Worm (Caenorhabditis elegans) whole organism, L3 larva: ENCODE measurements around the gene clec-222.

Experiments used
- R02D3.7 ChIP-seq: fragments of 150-350 bp; optimal IDR thresholded peaks from 2 replicates; lab custom pipeline; 2014; ENCODE audit warnings: missing biosample characterization, missing genetic modification characterization
- aly-2 ChIP-seq: fragments of 150-350 bp; optimal IDR thresholded peaks from 2 replicates; lab custom pipeline; 2014; ENCODE audit warnings: missing biosample characterization, missing genetic modification characterization
- ama-1 ChIP-seq: fragments of 150-350 bp; optimal IDR thresholded peaks from 2 replicates; lab custom pipeline; 2018
- ceh-16 ChIP-seq: sonication (generic microtip); optimal IDR thresholded peaks from 2 replicates; lab custom pipeline; 2017; ENCODE audit warnings: missing biosample characterization, missing genetic modification characterization
- ceh-28 ChIP-seq: fragments of 150-350 bp; optimal IDR thresholded peaks from 2 replicates; lab custom pipeline; 2014; ENCODE audit warnings: missing biosample characterization, missing genetic modification reagents, missing genetic modification characterization
- ceh-82 ChIP-seq: fragments of 150-350 bp; optimal IDR thresholded peaks from 2 replicates; lab custom pipeline; 2014; ENCODE audit warnings: missing biosample characterization, missing genetic modification characterization
- ceh-9 ChIP-seq: sonication (generic microtip); optimal IDR thresholded peaks from 2 replicates; lab custom pipeline; 2018; ENCODE audit warnings: missing biosample characterization, missing genetic modification characterization
- egl-27 ChIP-seq: sonication (generic microtip); optimal IDR thresholded peaks from 4 replicates; lab custom pipeline; 2017; ENCODE audit warnings: missing biosample characterization, missing genetic modification reagents, missing genetic modification characterization
- elt-2 ChIP-seq: sonication (generic microtip); optimal IDR thresholded peaks from 2 replicates; lab custom pipeline; 2016; ENCODE audit warnings: missing genetic modification reagents, mild to moderate bottlenecking, missing genetic modification characterization, missing compliant biosample characterization
- elt-3 ChIP-seq, 3 experiments: fragments of 150-350 bp in 1 of 3; sonication (generic microtip) in 2 of 3; optimal IDR thresholded peaks; 2 replicates in 2 of 3; 4 replicates in 1 of 3; lab custom pipeline; 2014 to 2017; ENCODE audit warnings: missing biosample characterization in 3 of 3, missing genetic modification characterization in 3 of 3
- fkh-10 ChIP-seq: sonication (generic microtip); optimal IDR thresholded peaks from 2 replicates; lab custom pipeline; 2017; ENCODE audit warnings: missing biosample characterization, missing genetic modification reagents, missing genetic modification characterization
- fkh-2 ChIP-seq: fragments of 150-350 bp; optimal IDR thresholded peaks from 2 replicates; lab custom pipeline; 2014; ENCODE audit warnings: missing biosample characterization, missing genetic modification reagents, missing genetic modification characterization
- fos-1 ChIP-seq: fragments of 150-350 bp; optimal IDR thresholded peaks from 2 replicates; lab custom pipeline; 2014; ENCODE audit warnings: missing biosample characterization, missing genetic modification characterization
- hmg-11 ChIP-seq: sonication (generic microtip); optimal IDR thresholded peaks from 2 replicates; lab custom pipeline; 2016; ENCODE audit warnings: missing genetic modification characterization, missing compliant biosample characterization
- lin-15B ChIP-seq: fragments of 150-350 bp; optimal IDR thresholded peaks from 2 replicates; lab custom pipeline; 2014; ENCODE audit warnings: missing biosample characterization, missing genetic modification characterization
- lin-39 ChIP-seq: fragments of 150-350 bp; optimal IDR thresholded peaks from 2 replicates; lab custom pipeline; 2018; ENCODE audit warnings: missing biosample characterization, missing genetic modification reagents, missing genetic modification characterization
- lsy-12 ChIP-seq: sonication (generic microtip); optimal IDR thresholded peaks from 2 replicates; lab custom pipeline; 2016; ENCODE audit warnings: mild to moderate bottlenecking, missing genetic modification characterization, missing compliant biosample characterization
- mml-1 ChIP-seq: fragments of 150-350 bp; sonication (generic microtip); optimal IDR thresholded peaks from 3 replicates; lab custom pipeline; 2014; ENCODE audit warnings: missing biosample characterization, missing genetic modification characterization
- nhr-11 ChIP-seq: fragments of 150-350 bp; optimal IDR thresholded peaks from 2 replicates; lab custom pipeline; 2014; ENCODE audit warnings: missing biosample characterization, missing genetic modification characterization
- nhr-12 ChIP-seq: fragments of 150-350 bp; optimal IDR thresholded peaks from 2 replicates; lab custom pipeline; 2014; ENCODE audit warnings: missing biosample characterization, missing genetic modification characterization
- nhr-23 ChIP-seq: fragments of 150-350 bp; optimal IDR thresholded peaks from 2 replicates; lab custom pipeline; 2014; ENCODE audit warnings: missing biosample characterization, missing genetic modification reagents, missing genetic modification characterization
- nhr-237 ChIP-seq: fragments of 150-350 bp; optimal IDR thresholded peaks from 2 replicates; lab custom pipeline; 2014; ENCODE audit warnings: missing biosample characterization, missing genetic modification characterization
- nhr-25 ChIP-seq: sonication (generic microtip); optimal IDR thresholded peaks from 2 replicates; lab custom pipeline; 2017; ENCODE audit warnings: missing biosample characterization, missing genetic modification characterization
- nhr-28 ChIP-seq: fragments of 150-350 bp; optimal IDR thresholded peaks from 2 replicates; lab custom pipeline; 2014; ENCODE audit warnings: missing biosample characterization, missing genetic modification characterization
- nhr-43 ChIP-seq: sonication (generic microtip); optimal IDR thresholded peaks from 2 replicates; lab custom pipeline; 2016; ENCODE audit warnings: mild to moderate bottlenecking, missing genetic modification characterization, missing compliant biosample characterization; ENCODE audit not compliant: poor library complexity, severe bottlenecking
- nhr-77 ChIP-seq: fragments of 150-350 bp; optimal IDR thresholded peaks from 2 replicates; lab custom pipeline; 2014; ENCODE audit warnings: missing biosample characterization, missing genetic modification characterization
- pha-4 ChIP-seq: fragments of 150-350 bp; optimal IDR thresholded peaks from 2 replicates; lab custom pipeline; 2014; ENCODE audit warnings: missing biosample characterization, missing genetic modification reagents, missing genetic modification characterization
- pqm-1 ChIP-seq: fragments of 150-350 bp; optimal IDR thresholded peaks from 2 replicates; lab custom pipeline; 2017; ENCODE audit warnings: missing biosample characterization, missing genetic modification characterization, inconsistent platforms
- skn-1 ChIP-seq: fragments of 150-350 bp; optimal IDR thresholded peaks from 2 replicates; lab custom pipeline; 2014; ENCODE audit warnings: missing biosample characterization, missing genetic modification characterization
- snpc-4 ChIP-seq: fragments of 150-350 bp; optimal IDR thresholded peaks from 2 replicates; lab custom pipeline; 2014; ENCODE audit warnings: missing biosample characterization, missing genetic modification characterization
- tbx-2 ChIP-seq: sonication (generic microtip); optimal IDR thresholded peaks from 2 replicates; lab custom pipeline; 2016; ENCODE audit warnings: mild to moderate bottlenecking, missing genetic modification characterization, missing compliant biosample characterization
- unc-62 ChIP-seq: fragments of 150-350 bp; sonication (generic microtip); optimal IDR thresholded peaks from 4 replicates; lab custom pipeline; 2014; ENCODE audit warnings: missing biosample characterization, missing genetic modification reagents, missing genetic modification characterization
- zag-1 ChIP-seq: fragments of 150-350 bp; optimal IDR thresholded peaks from 2 replicates; lab custom pipeline; 2014; ENCODE audit warnings: missing biosample characterization, missing genetic modification characterization
- ztf-11 ChIP-seq: fragments of 150-350 bp; optimal IDR thresholded peaks from 2 replicates; lab custom pipeline; 2014; ENCODE audit warnings: missing biosample characterization, missing genetic modification characterization
- ztf-4 ChIP-seq: fragments of 150-350 bp; optimal IDR thresholded peaks from 2 replicates; lab custom pipeline; 2014; ENCODE audit warnings: missing biosample characterization, missing genetic modification characterization

clec-222 gene

DNA sequence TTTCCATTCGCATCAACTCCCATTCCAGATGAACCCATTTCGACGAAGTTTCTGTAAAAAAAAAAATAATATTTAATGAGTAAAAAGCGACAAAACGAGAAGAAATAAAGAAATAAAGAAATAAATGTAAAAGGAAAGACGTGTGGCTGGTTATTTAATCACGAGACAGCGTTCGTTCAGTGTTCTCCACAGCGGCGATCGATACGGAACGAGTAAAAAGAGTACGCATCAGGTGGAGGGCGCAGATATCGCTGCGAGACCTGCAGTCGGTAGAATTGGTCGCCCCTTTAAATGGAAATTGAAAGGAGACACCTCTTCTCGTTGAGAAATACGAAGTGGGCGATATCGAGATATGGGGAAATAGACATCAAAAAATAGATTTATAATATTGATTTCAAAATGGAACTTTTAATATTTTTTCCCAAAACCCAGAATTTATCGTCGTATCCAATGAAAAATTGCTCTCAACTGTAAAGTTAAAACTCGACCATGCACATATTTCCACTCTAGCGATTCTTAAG is 42.4 kb upstream of the clec-222 start, which contains the start of gene pqn-70 (continued):
- no peak for TF ChIP-seq ztf-11 (tag; lab: Kevin White, UChicago)
- TF ChIP-seq nhr-23 (tag; lab: Kevin White, UChicago): peak; percentile 89
- no peak for TF ChIP-seq fkh-2 (tag; lab: Kevin White, UChicago)
- TF ChIP-seq skn-1: peak; percentile 51
- TF ChIP-seq elt-3 (tag; optimal IDR thresholded peaks at IDR 0.05; lab: Kevin White, UChicago): no peak
- no peak for TF ChIP-seq zag-1
- no peak for TF ChIP-seq fos-1

DNA sequence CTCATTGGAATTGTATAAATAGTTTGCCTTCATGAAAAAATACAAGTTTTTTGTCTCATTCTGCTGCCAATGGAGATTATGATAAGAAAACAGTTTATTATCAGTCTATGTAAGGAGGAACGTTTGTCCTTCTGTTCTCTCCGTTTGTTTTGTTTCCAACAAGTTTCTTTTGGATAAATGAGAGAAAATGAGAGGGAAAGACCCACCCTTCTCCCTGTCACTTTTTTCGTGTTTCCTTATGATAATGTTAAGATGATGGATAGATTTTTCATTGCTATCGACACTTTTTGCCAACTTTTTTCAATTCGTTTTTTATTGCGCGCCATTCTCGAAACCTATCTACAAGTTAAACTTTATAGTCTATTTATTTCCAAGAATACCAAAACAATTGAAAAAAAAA is 40.0 kb upstream of the clec-222 start:
- TF ChIP-seq nhr-43 (tag; lab: Kevin White, UChicago) (peak; percentile 30), ceh-28 (tag; lab: Kevin White, UChicago) (no peak), R02D3.7 (tag; lab: Kevin White, UChicago) (no peak)

DNA sequence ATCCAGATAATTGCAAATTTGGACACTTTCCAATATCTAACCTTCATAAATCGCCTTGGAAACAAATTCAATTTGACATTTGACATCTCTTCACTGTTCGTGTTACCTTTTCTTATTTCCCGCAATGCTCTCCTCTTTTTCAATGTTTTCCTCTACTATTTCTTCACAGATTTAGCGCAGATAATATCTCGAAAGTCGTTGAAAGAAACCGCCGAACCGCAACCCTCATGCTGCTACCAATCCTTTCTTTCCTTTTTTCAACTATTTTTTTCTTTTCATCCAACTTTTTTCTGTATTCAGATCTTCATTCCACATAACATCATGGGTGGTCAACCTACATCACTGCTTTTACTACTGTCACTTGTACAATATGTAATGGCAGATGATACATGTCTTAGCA is 36.8 kb upstream of the clec-222 start, which contains the start of gene T19B10.5:
T19B10.5 (plus strand) TSS at position 301 of the 400 bp plus-strand sequence.
- no peak for TF ChIP-seq ztf-4 (tag; lab: Kevin White, UChicago)
- no peak for TF ChIP-seq hmg-11 (tag; lab: Kevin White, UChicago)
- TF ChIP-seq elt-2 (tag; lab: Kevin White, UChicago): no peak
- TF ChIP-seq lin-15B (tag; lab: Kevin White, UChicago): no peak
- TF ChIP-seq nhr-23 (tag; lab: Kevin White, UChicago): no peak
- TF ChIP-seq nhr-43 (tag; lab: Kevin White, UChicago): no peak
- TF ChIP-seq nhr-12 (tag; lab: Kevin White, UChicago): no peak
- TF ChIP-seq unc-62 (GFP tag; lab: Kevin White, UChicago): no peak

DNA sequence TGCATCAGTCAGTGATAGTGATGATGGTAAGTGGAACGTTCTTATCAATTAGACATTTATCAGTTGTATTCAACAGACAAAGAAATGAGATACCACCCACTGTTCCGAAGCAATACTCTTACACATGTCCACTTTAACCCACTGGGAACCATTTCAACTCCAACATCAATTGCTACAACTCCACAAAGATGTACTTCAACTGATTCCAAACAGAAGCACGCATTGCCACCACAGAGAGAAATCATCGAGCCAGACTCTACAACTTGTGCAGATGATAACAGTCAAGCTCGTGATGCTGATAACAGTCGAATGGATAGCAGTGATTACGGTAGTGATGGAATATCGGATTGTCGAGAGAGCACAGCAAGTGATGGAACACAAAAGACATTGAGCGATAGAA is 35.3 kb upstream of the clec-222 start:
- TF ChIP-seq elt-2 (tag; lab: Kevin White, UChicago): peak; percentile 98
- TF ChIP-seq egl-27 (tag; lab: Kevin White, UChicago): no peak
- TF ChIP-seq pqm-1 (tag; lab: Kevin White, UChicago): peak; percentile 52
- TF ChIP-seq, all 47 proteins: peak for 2

DNA sequence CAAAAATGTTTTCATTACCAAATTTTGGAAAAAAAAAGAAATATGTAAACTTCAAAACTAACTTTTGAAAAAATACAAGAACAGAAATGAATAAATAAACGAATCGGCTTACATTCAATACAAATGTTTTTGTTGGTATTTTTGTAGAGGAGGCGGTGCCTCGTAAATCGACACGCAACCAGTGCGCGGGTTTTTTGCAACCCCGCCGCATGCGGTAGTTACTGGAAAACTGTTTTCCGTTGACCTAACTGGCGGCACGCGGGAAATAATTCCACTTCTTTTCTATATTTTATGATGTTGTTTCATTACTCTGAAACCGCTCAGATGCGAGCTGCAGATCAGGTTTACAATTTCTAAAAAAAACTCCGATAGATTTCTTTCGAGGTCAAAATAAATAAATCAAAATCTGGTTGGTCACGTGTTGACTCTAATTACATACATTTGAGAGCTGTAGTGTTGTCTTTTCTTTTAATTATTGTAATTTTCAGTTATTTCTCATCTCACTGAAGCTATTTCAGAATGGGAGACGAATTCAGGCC is 31.9 kb upstream of the clec-222 start, which contains the start of the genes dvc-1 and ima-1:
dvc-1 (minus strand) TSS at position 145 of the 539 bp plus-strand sequence.
ima-1 (plus strand) TSS at position 489 of the 539 bp plus-strand sequence.
- TF ChIP-seq nhr-25 (tag; lab: Kevin White, UChicago): peak; percentile 52
- no peak for TF ChIP-seq nhr-77 (tag; lab: Kevin White, UChicago)
- peak; percentile 60 for TF ChIP-seq snpc-4 (tag; lab: Kevin White, UChicago)
- TF ChIP-seq pha-4 (tag; lab: Kevin White, UChicago): peak; percentile 67
- TF ChIP-seq elt-2 (tag; lab: Kevin White, UChicago): peak; percentile 53
- peak; percentile 57 for TF ChIP-seq lin-39 (tag; lab: Kevin White, UChicago)
- TF ChIP-seq skn-1: no peak
- TF ChIP-seq nhr-237 (tag; lab: Kevin White, UChicago): no peak
- no peak for TF ChIP-seq hmg-11 (tag; lab: Kevin White, UChicago)
- peak; percentile 47 for TF ChIP-seq nhr-23 (tag; lab: Kevin White, UChicago)
- peak; percentile 98 for TF ChIP-seq R02D3.7 (tag; lab: Kevin White, UChicago)
- peak; percentile 61 for TF ChIP-seq ceh-82
- TF ChIP-seq nhr-11 (tag; lab: Kevin White, UChicago): no peak
- no peak for TF ChIP-seq fkh-2 (tag; lab: Kevin White, UChicago)
- no peak for TF ChIP-seq tbx-2 (tag; lab: Kevin White, UChicago)
- peak; percentile 55 for TF ChIP-seq lin-15B (tag; lab: Kevin White, UChicago)
- peak; percentile 60 for TF ChIP-seq nhr-43 (tag; lab: Kevin White, UChicago)

DNA sequence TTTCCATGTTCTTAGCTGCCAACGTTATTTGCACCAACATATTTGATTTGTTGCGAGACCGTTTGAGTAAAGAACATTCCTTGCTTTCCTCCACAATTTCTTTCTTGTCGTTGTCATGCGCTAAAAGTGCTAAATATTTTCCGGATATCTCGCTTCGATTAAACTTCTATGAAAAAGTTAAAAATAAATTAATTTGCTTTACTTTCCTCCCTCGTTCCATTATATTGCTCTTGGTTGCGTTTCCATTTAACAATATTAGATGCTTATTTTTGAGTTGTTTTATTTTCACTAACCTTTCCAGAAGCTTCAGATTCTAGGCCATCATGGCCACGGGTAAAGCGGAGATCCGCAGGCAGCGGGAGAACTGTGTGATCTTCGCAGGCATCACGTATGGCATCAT is 29.6 kb upstream of the clec-222 start, which contains the start of gene pgap-1:
pgap-1 (plus strand) TSS at position 301 of the 400 bp plus-strand sequence.
- TF ChIP-seq ama-1 (lab: Kevin White, UChicago) (no peak), elt-2 (tag; lab: Kevin White, UChicago) (no peak), lsy-12 (tag; lab: Kevin White, UChicago) (no peak), nhr-11 (tag; lab: Kevin White, UChicago) (no peak), elt-3 (tag; optimal IDR thresholded peaks at IDR 0.05; lab: Kevin White, UChicago) (no peak), nhr-28 (tag; lab: Kevin White, UChicago) (no peak), ceh-9 (tag; lab: Kevin White, UChicago) (no peak), ceh-16 (no peak), mml-1 (tag; lab: Kevin White, UChicago) (no peak), fkh-10 (no peak), R02D3.7 (tag; lab: Kevin White, UChicago) (no peak), snpc-4 (tag; lab: Kevin White, UChicago) (no peak), aly-2 (tag; lab: Kevin White, UChicago) (no peak), egl-27 (tag; lab: Kevin White, UChicago) (no peak), nhr-237 (tag; lab: Kevin White, UChicago) (no peak), fos-1 (no peak), pqm-1 (tag; lab: Kevin White, UChicago) (no peak)
- TF ChIP-seq, all 47 proteins: peak for 0
